Worm (Caenorhabditis elegans): ENCODE results near the gene Y19D10B.8.

- TF ChIP-seq nhr-237 (tag; optimal IDR thresholded peaks at IDR 0.05) (no peak), cnd-1 (tag; optimal IDR thresholded peaks at IDR 0.05) (no peak), zip-8 (tag; optimal IDR thresholded peaks at IDR 0.05) (no peak), mep-1 (tag; optimal IDR thresholded peaks at IDR 0.05) (no peak), pha-4 (tag; optimal IDR thresholded peaks at IDR 0.05) (no peak), bed-3 (GFP tag; optimal IDR thresholded peaks at IDR 0.05) (no peak), elt-1 (tag; optimal IDR thresholded peaks at IDR 0.05; ENCODE audit: borderline replicate concordance, insufficient read depth) (no peak), unc-62 (GFP tag; optimal IDR thresholded peaks at IDR 0.05) (no peak), lsy-2 (tag; optimal IDR thresholded peaks at IDR 0.05) (no peak), flh-1 (GFP tag; optimal IDR thresholded peaks at IDR 0.05) (no peak), sem-2 (GFP tag; optimal IDR thresholded peaks at IDR 0.05) (no peak), snpc-4 (tag; optimal IDR thresholded peaks at IDR 0.05) (no peak), lin-32 (GFP tag; optimal IDR thresholded peaks at IDR 0.05) (no peak)
Observed at ce11 chrV:2249310-2249709, 51.5 kb downstream of the Y19D10B.8 start, which contains the start of gene cyp-33C6.
